Worm (Caenorhabditis elegans) whole organism, early embryonic: ENCODE measurements around the gene tag-120.

ENCODE experiments used
- ama-1 ChIP-seq: fragments of 150-350 bp; optimal IDR thresholded peaks from 2 replicates; lab custom pipeline; 2014
- pes-1 ChIP-seq: fragments of 200-800 bp; sonication (Bioruptor generic); IDR thresholded peaks from 2 replicates; pipeline ENCODE4 v1.3.6; 2022; ENCODE audit warnings: missing genetic modification reagents, missing genetic modification characterization, missing compliant biosample characterization

- TF ChIP-seq ama-1 (lab: Kevin White, UChicago) (no peak), pes-1 (no peak)
Observed at ce11 chrV:9725719-9726118, 16.1 kb upstream of the tag-120 start.
